Worm (Caenorhabditis elegans): ENCODE results near the gene ceh-57.
A peak's percentile ranks its signal among the peaks of the same experiment; 100 is the strongest.

ceh-57 gene

DNA sequence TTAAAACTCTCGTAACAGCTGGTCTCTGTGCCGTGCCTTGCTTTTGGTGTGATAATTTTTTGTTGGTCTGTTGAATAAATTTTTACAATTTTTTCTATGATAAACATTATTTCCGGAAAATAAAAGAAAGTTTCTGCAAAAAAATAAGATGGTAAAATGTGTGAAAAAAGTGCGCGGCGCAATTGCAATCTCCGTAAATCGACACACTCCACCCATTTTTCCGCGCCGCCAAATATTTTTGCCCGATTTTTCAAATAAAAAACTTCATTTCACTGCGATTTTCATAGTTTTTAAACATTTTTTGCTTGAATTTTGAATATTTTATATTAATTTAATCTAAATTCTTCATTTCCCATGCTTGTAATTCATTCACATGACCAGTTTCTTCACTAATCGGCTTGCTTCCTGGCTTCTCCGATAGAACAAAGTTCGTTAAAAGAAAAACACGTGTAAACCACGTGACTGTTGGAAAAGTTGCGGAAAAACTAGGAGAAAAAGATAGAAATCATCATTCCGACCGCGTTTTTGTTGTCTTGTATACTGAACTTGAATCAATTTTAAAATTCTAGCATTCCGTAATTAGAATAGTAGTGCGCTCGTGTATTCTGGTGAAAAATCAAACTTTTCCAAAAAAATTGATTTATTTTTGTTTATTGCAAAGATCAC, 21.1 kb upstream of the ceh-57 start (continued):
- peak; percentile 20 for TF ChIP-seq snpc-1.1 (tag; optimal IDR thresholded peaks at IDR 0.05; ENCODE audit: insufficient read depth)
- TF ChIP-seq hlh-26 (GFP tag; conservative IDR thresholded peaks at IDR 0.05), result no peak
- TF ChIP-seq atf-7 (tag; optimal IDR thresholded peaks at IDR 0.05), result no peak
- no peak for TF ChIP-seq Y67H2A.10 (GFP tag; conservative IDR thresholded peaks at IDR 0.05)
- TF ChIP-seq B0035.1 (tag; optimal IDR thresholded peaks at IDR 0.05), result peak; percentile 11
- TF ChIP-seq egl-18 (GFP tag; IDR thresholded peaks at IDR 0.05), result no peak
- no peak for TF ChIP-seq F37B4.10 (GFP tag; IDR thresholded peaks at IDR 0.05)
- TF ChIP-seq madf-6 (GFP tag; IDR thresholded peaks at IDR 0.05), result peak; percentile 66
- TF ChIP-seq let-526 (GFP tag; IDR thresholded peaks at IDR 0.05), result 0 out of 2 replicates have a peak, but pooled peaks have one; percentile 26
- TF ChIP-seq F49E8.2 (tag; optimal IDR thresholded peaks at IDR 0.05; ENCODE audit: insufficient read depth), result peak; percentile 28
- TF ChIP-seq madf-3 (GFP tag; IDR thresholded peaks at IDR 0.05), result no peak
- TF ChIP-seq nhr-90 (tag; optimal IDR thresholded peaks at IDR 0.05), result no peak
- peak; percentile 2 for TF ChIP-seq efl-1 (GFP tag; optimal IDR thresholded peaks at IDR 0.05)
- TF ChIP-seq gei-17 (GFP tag; optimal IDR thresholded peaks at IDR 0.05), result no peak
- no peak for TF ChIP-seq aptf-2 (GFP tag; conservative IDR thresholded peaks at IDR 0.05)
- TF ChIP-seq snpc-3.4 (tag; optimal IDR thresholded peaks at IDR 0.05), result peak; percentile 36
- TF ChIP-seq chd-7 (tag; optimal IDR thresholded peaks at IDR 0.05), result peak; percentile 33
- peak; percentile 79 for TF ChIP-seq dox-1 (GFP tag; IDR thresholded peaks at IDR 0.05)
- no peak for TF ChIP-seq F57C9.4 (tag; optimal IDR thresholded peaks at IDR 0.05)
- peak; percentile 22 for TF ChIP-seq dpl-1 (GFP tag; optimal IDR thresholded peaks at IDR 0.05)
- no peak for TF ChIP-seq F52B5.7 (tag; optimal IDR thresholded peaks at IDR 0.05)
- no peak for TF ChIP-seq nfya-2 (GFP tag; IDR thresholded peaks at IDR 0.05)
- peak; percentile 82 for TF ChIP-seq attf-5 (GFP tag; optimal IDR thresholded peaks at IDR 0.05)
- peak; percentile 43 for TF ChIP-seq hmg-1.2 (GFP tag; IDR thresholded peaks at IDR 0.05)
- no peak for TF ChIP-seq ceh-40 (GFP tag; IDR thresholded peaks at IDR 0.05)
- peak; percentile 74 for TF ChIP-seq ceh-100 (GFP tag; IDR thresholded peaks at IDR 0.05)
- TF ChIP-seq Y79H2A.3 (GFP tag; conservative IDR thresholded peaks at IDR 0.05), result no peak
- no peak for TF ChIP-seq ceh-58 (GFP tag; IDR thresholded peaks at IDR 0.05)
- TF ChIP-seq sptf-2 (GFP tag; optimal IDR thresholded peaks at IDR 0.05), result no peak
- no peak for TF ChIP-seq ets-4 (GFP tag; optimal IDR thresholded peaks at IDR 0.05)
- no peak for TF ChIP-seq F55B11.4 (tag; optimal IDR thresholded peaks at IDR 0.05; ENCODE audit: borderline replicate concordance, insufficient read depth)
- no peak for TF ChIP-seq ceh-79 (tag; optimal IDR thresholded peaks at IDR 0.05)
- peak; percentile 56 for TF ChIP-seq repo-1 (tag; optimal IDR thresholded peaks at IDR 0.05)
- TF ChIP-seq snpc-4 (GFP tag; optimal IDR thresholded peaks at IDR 0.05), result no peak
- TF ChIP-seq snpc-4 (tag; optimal IDR thresholded peaks at IDR 0.05), result peak in 3 of 4 experiments; percentile 30 to 49 (median 43)
- TF ChIP-seq tlf-1 (GFP tag; optimal IDR thresholded peaks at IDR 0.05), result peak; percentile 70
- no peak for TF ChIP-seq ceh-91 (GFP tag; IDR thresholded peaks at IDR 0.05)
- TF ChIP-seq lag-1 (GFP tag; IDR thresholded peaks at IDR 0.05), result no peak
- TF ChIP-seq B0261.1 (tag; optimal IDR thresholded peaks at IDR 0.05), result no peak
- no peak for TF ChIP-seq T26A5.8 (tag; optimal IDR thresholded peaks at IDR 0.05)
- TF ChIP-seq lsy-27 (tag; optimal IDR thresholded peaks at IDR 0.05; ENCODE audit: borderline replicate concordance, insufficient read depth), result no peak
- peak; percentile 56 for TF ChIP-seq D2030.7 (GFP tag; IDR thresholded peaks at IDR 0.05)
- TF ChIP-seq nfya-1 (tag; optimal IDR thresholded peaks at IDR 0.05; ENCODE audit: borderline replicate concordance, insufficient read depth), result no peak
- TF ChIP-seq zim-3 (tag; optimal IDR thresholded peaks at IDR 0.05), result no peak
- TF ChIP-seq ceh-27 (GFP tag; optimal IDR thresholded peaks at IDR 0.05), result peak; percentile 0
- no peak for TF ChIP-seq C17E4.6 (GFP tag; IDR thresholded peaks at IDR 0.05)
- TF ChIP-seq bed-2 (GFP tag; IDR thresholded peaks at IDR 0.05), result no peak
- no peak for TF ChIP-seq egrh-3 (GFP tag; IDR thresholded peaks at IDR 0.05)

Measured in whole organism, young adult.